Worm (Caenorhabditis elegans) whole organism, mixed stage, embryonic: ENCODE results near the gene T13C2.3.
A peak's percentile ranks its signal among the peaks of the same experiment; 100 is the strongest.

Experiments used
- M03D4.4 ChIP-seq: sonication (generic microtip); optimal IDR thresholded peaks from 2 replicates; lab custom pipeline; 2017; ENCODE audit warnings: mild to moderate bottlenecking, missing genetic modification characterization, missing compliant biosample characterization
- bed-3 ChIP-seq: fragments of 200-800 bp; sonication (Bioruptor generic); optimal IDR thresholded peaks from 3 replicates; lab custom pipeline; 2018; ENCODE audit warnings: mild to moderate bottlenecking, missing genetic modification characterization, moderate library complexity, missing compliant biosample characterization
- blmp-1 ChIP-seq: fragments of 150-350 bp; optimal IDR thresholded peaks from 2 replicates; lab custom pipeline; 2014; ENCODE audit warnings: missing biosample characterization, missing genetic modification characterization
- ceh-39 ChIP-seq: fragments of 150-350 bp; optimal IDR thresholded peaks from 2 replicates; lab custom pipeline; 2014; ENCODE audit warnings: missing biosample characterization, missing genetic modification characterization
- ceh-43 ChIP-seq: fragments of 200-800 bp; sonication (Bioruptor generic); optimal IDR thresholded peaks from 2 replicates; lab custom pipeline; 2018; ENCODE audit warnings: mild to moderate bottlenecking, missing genetic modification characterization, moderate library complexity, missing compliant biosample characterization
- ceh-83 ChIP-seq: fragments of 200-800 bp; sonication (Bioruptor generic); optimal IDR thresholded peaks from 2 replicates; lab custom pipeline; 2018; ENCODE audit warnings: mild to moderate bottlenecking, missing genetic modification characterization, missing compliant biosample characterization
- ces-1 ChIP-seq: fragments of 150-350 bp; optimal IDR thresholded peaks from 2 replicates; lab custom pipeline; 2014; ENCODE audit warnings: missing biosample characterization, missing genetic modification reagents, missing genetic modification characterization
- cnd-1 ChIP-seq: fragments of 200-800 bp; sonication (Bioruptor generic); optimal IDR thresholded peaks from 2 replicates; lab custom pipeline; 2018; ENCODE audit warnings: mild to moderate bottlenecking, missing genetic modification characterization, missing compliant biosample characterization
- drap-1 ChIP-seq: fragments of 200-800 bp; sonication (Bioruptor generic); optimal IDR thresholded peaks from 3 replicates; lab custom pipeline; 2018; ENCODE audit warnings: mild to moderate bottlenecking, missing genetic modification characterization, missing compliant biosample characterization
- elt-1 ChIP-seq: sonication (generic microtip); optimal IDR thresholded peaks from 2 replicates; lab custom pipeline; 2017; ENCODE audit warnings: missing genetic modification characterization, mild to moderate bottlenecking, missing compliant biosample characterization, antibody characterized with exemption, moderate library complexity, borderline replicate concordance; ENCODE audit not compliant: insufficient read depth
- elt-3 ChIP-seq: fragments of 150-350 bp; optimal IDR thresholded peaks from 2 replicates; lab custom pipeline; 2014; ENCODE audit warnings: missing biosample characterization, missing genetic modification characterization
- flh-1 ChIP-seq: fragments of 200-800 bp; sonication (Bioruptor generic); optimal IDR thresholded peaks from 2 replicates; lab custom pipeline; 2018; ENCODE audit warnings: mild to moderate bottlenecking, missing genetic modification characterization, moderate library complexity, missing compliant biosample characterization
- ham-2 ChIP-seq: fragments of 200-800 bp; sonication (Bioruptor generic); optimal IDR thresholded peaks from 2 replicates; lab custom pipeline; 2018; ENCODE audit warnings: mild to moderate bottlenecking, missing genetic modification characterization, missing compliant biosample characterization
- hlh-1 ChIP-seq: fragments of 150-350 bp; optimal IDR thresholded peaks from 2 replicates; lab custom pipeline; 2014; ENCODE audit warnings: missing biosample characterization, missing genetic modification reagents, missing genetic modification characterization
- lin-13 ChIP-seq: fragments of 150-350 bp; optimal IDR thresholded peaks from 2 replicates; lab custom pipeline; 2014; ENCODE audit warnings: missing biosample characterization, missing genetic modification characterization
- lin-32 ChIP-seq: fragments of 200-800 bp; sonication (Bioruptor generic); optimal IDR thresholded peaks from 2 replicates; lab custom pipeline; 2018; ENCODE audit warnings: mild to moderate bottlenecking, missing genetic modification characterization, missing compliant biosample characterization
- lsy-2 ChIP-seq: fragments of 150-350 bp; optimal IDR thresholded peaks from 2 replicates; lab custom pipeline; 2014; ENCODE audit warnings: missing biosample characterization, missing genetic modification characterization
- mab-5 ChIP-seq: fragments of 150-350 bp; optimal IDR thresholded peaks from 2 replicates; lab custom pipeline; 2014; ENCODE audit warnings: missing biosample characterization, missing genetic modification characterization
- mep-1 ChIP-seq: fragments of 150-350 bp; optimal IDR thresholded peaks from 2 replicates; lab custom pipeline; 2017; ENCODE audit warnings: missing biosample characterization, missing genetic modification reagents, missing genetic modification characterization, inconsistent platforms
- mls-2 ChIP-seq: sonication (generic microtip); optimal IDR thresholded peaks from 2 replicates; lab custom pipeline; 2016; ENCODE audit warnings: mild to moderate bottlenecking, missing genetic modification characterization, moderate library complexity, missing compliant biosample characterization
- nhr-12 ChIP-seq: fragments of 150-350 bp; optimal IDR thresholded peaks from 2 replicates; lab custom pipeline; 2014; ENCODE audit warnings: missing biosample characterization, missing genetic modification characterization
- nhr-2 ChIP-seq: fragments of 150-350 bp; optimal IDR thresholded peaks from 2 replicates; lab custom pipeline; 2014; ENCODE audit warnings: missing biosample characterization, missing genetic modification characterization
- nhr-237 ChIP-seq: fragments of 150-350 bp; optimal IDR thresholded peaks from 2 replicates; lab custom pipeline; 2014; ENCODE audit warnings: missing biosample characterization, missing genetic modification characterization
- nhr-28 ChIP-seq: fragments of 150-350 bp; optimal IDR thresholded peaks from 2 replicates; lab custom pipeline; 2014; ENCODE audit warnings: missing biosample characterization, missing genetic modification characterization
- nhr-76 ChIP-seq: sonication (generic microtip); optimal IDR thresholded peaks from 2 replicates; lab custom pipeline; 2017; ENCODE audit warnings: missing biosample characterization, missing genetic modification characterization
- pha-4 ChIP-seq: fragments of 150-350 bp; optimal IDR thresholded peaks from 2 replicates; lab custom pipeline; 2018; ENCODE audit warnings: missing biosample characterization, missing genetic modification reagents, missing genetic modification characterization
- snpc-4 ChIP-seq: fragments of 150-350 bp; optimal IDR thresholded peaks from 2 replicates; lab custom pipeline; 2014; ENCODE audit warnings: missing biosample characterization, missing genetic modification characterization
- sptf-1 ChIP-seq: sonication (generic microtip); optimal IDR thresholded peaks from 2 replicates; lab custom pipeline; 2017; ENCODE audit warnings: mild to moderate bottlenecking, missing genetic modification characterization, moderate library complexity, missing compliant biosample characterization
- tbx-8 ChIP-seq: fragments of 200-800 bp; sonication (Bioruptor generic); optimal IDR thresholded peaks from 2 replicates; lab custom pipeline; 2018; ENCODE audit warnings: mild to moderate bottlenecking, missing genetic modification characterization, moderate library complexity, missing compliant biosample characterization
- unc-120 ChIP-seq: sonication (generic microtip); optimal IDR thresholded peaks from 2 replicates; lab custom pipeline; 2017; ENCODE audit warnings: missing genetic modification characterization, missing compliant biosample characterization; ENCODE audit not compliant: poor library complexity, severe bottlenecking
- unc-39 ChIP-seq: fragments of 150-350 bp; optimal IDR thresholded peaks from 2 replicates; lab custom pipeline; 2014; ENCODE audit warnings: missing biosample characterization, missing genetic modification characterization
- unc-62 ChIP-seq: fragments of 150-350 bp; optimal IDR thresholded peaks from 2 replicates; lab custom pipeline; 2014; ENCODE audit warnings: missing biosample characterization, missing genetic modification reagents, missing genetic modification characterization
- zip-8 ChIP-seq: fragments of 150-350 bp; optimal IDR thresholded peaks from 2 replicates; lab custom pipeline; 2014; ENCODE audit warnings: missing biosample characterization, missing genetic modification characterization

The T13C2.3 gene

DNA sequence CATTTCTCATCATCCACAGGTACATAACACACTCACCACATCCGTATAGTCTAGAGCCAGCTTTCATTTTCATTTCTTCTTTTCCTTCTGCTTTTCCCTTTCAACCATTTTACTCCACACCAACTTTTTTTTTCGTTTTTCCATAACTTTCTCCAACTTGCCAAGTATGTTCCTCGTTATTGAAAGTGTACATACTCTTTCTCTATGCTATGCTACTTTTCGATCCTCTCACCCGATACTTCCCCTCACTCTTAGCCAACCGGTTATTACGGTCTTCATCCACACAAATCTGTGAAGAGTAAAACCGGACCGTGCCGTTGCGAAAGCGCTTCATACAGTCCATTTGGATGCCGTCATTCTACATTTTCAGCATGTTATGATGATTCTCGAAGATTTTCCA is 2.8 kb downstream of the T13C2.3 start, which contains the start of gene T13C2.2:
Gene T13C2.2 (plus strand): TSS at position 301 of the 400 bp plus-strand sequence.
- no peak for TF ChIP-seq pha-4
- no peak for TF ChIP-seq blmp-1 (tag; lab: Kevin White, UChicago)
- TF ChIP-seq mab-5 (tag; lab: Kevin White, UChicago) = no peak
- TF ChIP-seq unc-39 (tag; lab: Kevin White, UChicago) = no peak
- TF ChIP-seq unc-120 (tag; lab: Kevin White, UChicago) = no peak
- TF ChIP-seq sptf-1 = no peak
- no peak for TF ChIP-seq nhr-237 (tag; lab: Kevin White, UChicago)
- TF ChIP-seq nhr-12 (tag; lab: Kevin White, UChicago) = no peak
- TF ChIP-seq tbx-8 (GFP tag; lab: Kevin White, UChicago) = no peak
- TF ChIP-seq drap-1 (GFP tag; lab: Kevin White, UChicago) = no peak
- TF ChIP-seq lsy-2 (tag; lab: Kevin White, UChicago) = no peak
- TF ChIP-seq cnd-1 (tag; lab: Kevin White, UChicago) = no peak
- no peak for TF ChIP-seq ceh-39 (tag; lab: Kevin White, UChicago)
- no peak for TF ChIP-seq elt-1 (tag; lab: Kevin White, UChicago)
- TF ChIP-seq flh-1 (GFP tag; lab: Kevin White, UChicago) = no peak

DNA sequence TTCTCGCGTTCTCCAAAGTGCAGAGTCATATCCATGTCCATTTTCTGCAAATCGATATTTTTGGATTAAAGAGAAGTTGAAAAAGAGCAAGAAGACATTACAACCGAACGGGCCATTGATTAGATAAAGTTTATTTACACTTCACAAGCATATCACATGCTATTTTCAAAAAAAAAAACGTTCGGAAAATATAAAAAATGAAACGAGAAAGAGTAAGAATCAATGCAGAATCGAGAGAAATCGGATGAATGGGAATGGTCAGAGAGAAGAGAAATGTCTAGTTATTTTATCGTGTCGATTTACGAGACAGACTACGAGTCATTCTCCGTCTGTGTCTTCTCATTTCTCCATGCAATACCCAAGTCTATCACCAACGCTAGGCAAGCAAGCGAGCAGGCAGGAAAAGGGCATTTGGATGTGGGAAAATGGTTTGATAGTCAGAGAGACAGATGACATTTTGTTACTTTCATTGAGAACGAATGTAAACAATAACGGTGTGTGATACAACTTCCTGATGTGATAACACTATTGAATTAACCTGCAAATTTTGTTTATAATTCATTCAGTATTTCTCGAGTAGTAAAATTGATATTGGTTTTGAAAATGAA is 11.2 kb downstream of the T13C2.3 start, which contains the start of gene F31E8.4:
Gene F31E8.4 (minus strand): TSS at position 51 of the 608 bp plus-strand sequence.
- TF ChIP-seq ceh-39 (tag; lab: Kevin White, UChicago) = no peak
- no peak for TF ChIP-seq snpc-4 (tag; lab: Kevin White, UChicago)
- no peak for TF ChIP-seq zip-8 (tag; lab: Kevin White, UChicago)
- no peak for TF ChIP-seq mep-1 (tag; lab: Kevin White, UChicago)
- no peak for TF ChIP-seq nhr-76
- no peak for TF ChIP-seq M03D4.4
- TF ChIP-seq elt-3 (tag; lab: Kevin White, UChicago) = no peak
- no peak for TF ChIP-seq blmp-1 (tag; lab: Kevin White, UChicago)
- no peak for TF ChIP-seq mls-2 (tag; lab: Kevin White, UChicago)
- TF ChIP-seq nhr-237 (tag; lab: Kevin White, UChicago) = no peak
- TF ChIP-seq lin-13 (tag; lab: Kevin White, UChicago) = no peak
- no peak for TF ChIP-seq drap-1 (GFP tag; lab: Kevin White, UChicago)
- no peak for TF ChIP-seq tbx-8 (GFP tag; lab: Kevin White, UChicago)
- TF ChIP-seq sptf-1 = no peak
- no peak for TF ChIP-seq nhr-12 (tag; lab: Kevin White, UChicago)
- no peak for TF ChIP-seq lin-32 (GFP tag; lab: Kevin White, UChicago)
- TF ChIP-seq hlh-1 (tag; lab: Kevin White, UChicago) = no peak

DNA sequence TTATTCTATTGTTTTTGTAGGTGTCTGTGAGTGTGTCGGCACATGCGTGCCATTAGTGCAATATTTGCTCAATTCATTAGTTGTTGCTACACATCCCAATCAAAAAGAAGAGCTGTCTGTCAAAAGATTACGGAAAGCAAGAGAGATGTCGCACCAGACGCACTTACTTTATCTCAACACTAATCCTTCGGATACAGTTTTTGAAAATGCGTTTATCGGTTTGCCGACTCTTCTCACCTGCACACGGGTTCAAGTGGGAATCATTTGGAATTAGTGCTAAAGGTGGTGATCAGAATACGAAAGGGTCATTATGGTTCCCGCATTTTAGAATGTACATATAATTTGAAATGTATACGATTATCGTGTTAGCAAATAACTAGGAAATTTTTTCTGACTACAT is 12.2 kb downstream of the T13C2.3 start:
- TF ChIP-seq zip-8 (tag; lab: Kevin White, UChicago) (no peak), nhr-2 (tag; lab: Kevin White, UChicago) (peak; percentile 53), ham-2 (GFP tag; lab: Kevin White, UChicago) (no peak), snpc-4 (tag; lab: Kevin White, UChicago) (no peak), unc-62 (no peak)

DNA sequence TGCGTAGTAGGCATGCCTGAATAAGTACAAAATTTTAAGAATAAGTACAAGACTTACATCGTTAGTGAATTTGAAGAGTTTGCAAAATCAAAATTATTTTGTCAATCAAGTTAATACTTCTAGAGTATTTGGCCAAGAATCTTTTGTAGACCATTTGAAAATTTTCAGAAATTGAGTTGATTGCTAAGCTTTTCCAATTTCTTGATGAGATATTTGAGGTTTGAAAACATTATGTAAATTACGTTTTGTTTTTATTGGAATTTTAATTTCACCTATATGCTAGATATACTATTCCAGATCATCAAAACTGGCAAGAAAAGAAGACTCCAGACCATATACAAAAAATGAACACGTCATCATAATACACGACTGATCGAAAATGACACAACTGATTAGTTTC is 14.0 kb downstream of the T13C2.3 start, which contains the start of gene tab-1:
Gene tab-1 (plus strand): TSS at position 301 of the 400 bp plus-strand sequence.
- TF ChIP-seq nhr-12 (tag; lab: Kevin White, UChicago) (no peak), lin-32 (GFP tag; lab: Kevin White, UChicago) (no peak), cnd-1 (tag; lab: Kevin White, UChicago) (no peak), tbx-8 (GFP tag; lab: Kevin White, UChicago) (no peak), snpc-4 (tag; lab: Kevin White, UChicago) (no peak), zip-8 (tag; lab: Kevin White, UChicago) (no peak), elt-1 (tag; lab: Kevin White, UChicago) (no peak), lsy-2 (tag; lab: Kevin White, UChicago) (no peak), M03D4.4 (no peak), ham-2 (GFP tag; lab: Kevin White, UChicago) (no peak), ceh-39 (tag; lab: Kevin White, UChicago) (no peak), unc-62 (no peak), ceh-83 (GFP tag; lab: Kevin White, UChicago) (no peak)

ce11 chrII:6807162-6807561 is 18.1 kb downstream of the T13C2.3 start, which contains the start of gene F31E8.5:
Gene F31E8.5, minus strand, starts transcription at chrII:6807262.
- no peak for TF ChIP-seq elt-1 (tag; lab: Kevin White, UChicago)
- TF ChIP-seq mab-5 (tag; lab: Kevin White, UChicago) = no peak
- TF ChIP-seq ceh-43 (GFP tag; lab: Kevin White, UChicago) = no peak
- TF ChIP-seq hlh-1 (tag; lab: Kevin White, UChicago) = no peak
- no peak for TF ChIP-seq nhr-28
- no peak for TF ChIP-seq lin-32 (GFP tag; lab: Kevin White, UChicago)
- TF ChIP-seq ces-1 = no peak
- TF ChIP-seq ceh-39 (tag; lab: Kevin White, UChicago) = no peak
- TF ChIP-seq M03D4.4 = no peak
- no peak for TF ChIP-seq blmp-1 (tag; lab: Kevin White, UChicago)
- TF ChIP-seq unc-39 (tag; lab: Kevin White, UChicago) = no peak
- no peak for TF ChIP-seq unc-62
- no peak for TF ChIP-seq sptf-1
- no peak for TF ChIP-seq bed-3 (GFP tag; lab: Kevin White, UChicago)
- TF ChIP-seq tbx-8 (GFP tag; lab: Kevin White, UChicago) = no peak
- no peak for TF ChIP-seq mep-1 (tag; lab: Kevin White, UChicago)
- no peak for TF ChIP-seq nhr-237 (tag; lab: Kevin White, UChicago)
- TF ChIP-seq lin-13 (tag; lab: Kevin White, UChicago) = no peak
- no peak for TF ChIP-seq nhr-76
- TF ChIP-seq, all 35 proteins: peak for 0
